Worm (Caenorhabditis elegans) whole organism, L3 larva: Measurements from ENCODE around the gene sph-1.
A peak's percentile ranks its signal among the peaks of the same experiment; 100 is the strongest.

Experiments used
- R02D3.7 ChIP-seq: fragments of 150-350 bp; optimal IDR thresholded peaks from 2 replicates; lab custom pipeline; 2014; ENCODE audit warnings: missing biosample characterization, missing genetic modification characterization
- ama-1 ChIP-seq: fragments of 150-350 bp; optimal IDR thresholded peaks from 2 replicates; lab custom pipeline; 2018
- ceh-16 ChIP-seq: sonication (generic microtip); optimal IDR thresholded peaks from 2 replicates; lab custom pipeline; 2017; ENCODE audit warnings: missing biosample characterization, missing genetic modification characterization
- ceh-28 ChIP-seq: fragments of 150-350 bp; optimal IDR thresholded peaks from 2 replicates; lab custom pipeline; 2014; ENCODE audit warnings: missing biosample characterization, missing genetic modification reagents, missing genetic modification characterization
- ceh-82 ChIP-seq: fragments of 150-350 bp; optimal IDR thresholded peaks from 2 replicates; lab custom pipeline; 2014; ENCODE audit warnings: missing biosample characterization, missing genetic modification characterization
- daf-12 ChIP-seq: fragments of 150-350 bp; optimal IDR thresholded peaks from 2 replicates; lab custom pipeline; 2014; ENCODE audit warnings: missing biosample characterization, missing genetic modification reagents, missing genetic modification characterization
- egl-27 ChIP-seq: sonication (generic microtip); optimal IDR thresholded peaks from 4 replicates; lab custom pipeline; 2017; ENCODE audit warnings: missing biosample characterization, missing genetic modification reagents, missing genetic modification characterization
- egl-5 ChIP-seq: fragments of 150-350 bp; optimal IDR thresholded peaks from 2 replicates; lab custom pipeline; 2017; ENCODE audit warnings: missing biosample characterization, missing genetic modification reagents, missing genetic modification characterization, inconsistent platforms
- elt-1 ChIP-seq: fragments of 150-350 bp; optimal IDR thresholded peaks from 2 replicates; lab custom pipeline; 2014; ENCODE audit warnings: missing biosample characterization, missing genetic modification characterization
- elt-2 ChIP-seq: sonication (generic microtip); optimal IDR thresholded peaks from 2 replicates; lab custom pipeline; 2016; ENCODE audit warnings: missing genetic modification reagents, mild to moderate bottlenecking, missing genetic modification characterization, missing compliant biosample characterization
- elt-3 ChIP-seq, 3 experiments: fragments of 150-350 bp in 1 of 3; sonication (generic microtip) in 2 of 3; optimal IDR thresholded peaks; 2 replicates in 2 of 3; 4 replicates in 1 of 3; lab custom pipeline; 2014 to 2017; ENCODE audit warnings: missing biosample characterization in 3 of 3, missing genetic modification characterization in 3 of 3
- eor-1 ChIP-seq, 2 experiments: fragments of 150-350 bp; optimal IDR thresholded peaks; 2 replicates each; lab custom pipeline; 2014 to 2018; ENCODE audit warnings: missing biosample characterization in 2 of 2, missing genetic modification characterization in 2 of 2
- fkh-10 ChIP-seq: sonication (generic microtip); optimal IDR thresholded peaks from 2 replicates; lab custom pipeline; 2017; ENCODE audit warnings: missing biosample characterization, missing genetic modification reagents, missing genetic modification characterization
- fkh-2 ChIP-seq: fragments of 150-350 bp; optimal IDR thresholded peaks from 2 replicates; lab custom pipeline; 2014; ENCODE audit warnings: missing biosample characterization, missing genetic modification reagents, missing genetic modification characterization
- hmg-11 ChIP-seq: sonication (generic microtip); optimal IDR thresholded peaks from 2 replicates; lab custom pipeline; 2016; ENCODE audit warnings: missing genetic modification characterization, missing compliant biosample characterization
- jun-1 ChIP-seq: fragments of 150-350 bp; optimal IDR thresholded peaks from 2 replicates; lab custom pipeline; 2014; ENCODE audit warnings: missing biosample characterization, missing genetic modification reagents, missing genetic modification characterization
- lin-39 ChIP-seq: fragments of 150-350 bp; optimal IDR thresholded peaks from 2 replicates; lab custom pipeline; 2018; ENCODE audit warnings: missing biosample characterization, missing genetic modification reagents, missing genetic modification characterization
- lsy-12 ChIP-seq: sonication (generic microtip); optimal IDR thresholded peaks from 2 replicates; lab custom pipeline; 2016; ENCODE audit warnings: mild to moderate bottlenecking, missing genetic modification characterization, missing compliant biosample characterization
- mdl-1 ChIP-seq: fragments of 150-350 bp; optimal IDR thresholded peaks from 2 replicates; lab custom pipeline; 2014; ENCODE audit warnings: missing biosample characterization, missing genetic modification characterization
- mml-1 ChIP-seq: fragments of 150-350 bp; sonication (generic microtip); optimal IDR thresholded peaks from 3 replicates; lab custom pipeline; 2014; ENCODE audit warnings: missing biosample characterization, missing genetic modification characterization
- nfya-1 ChIP-seq: sonication (generic microtip); optimal IDR thresholded peaks from 2 replicates; lab custom pipeline; 2017; ENCODE audit warnings: missing genetic modification characterization, mild to moderate bottlenecking, missing compliant biosample characterization, antibody characterized with exemption, moderate library complexity; ENCODE audit not compliant: insufficient read depth
- nhr-11 ChIP-seq: fragments of 150-350 bp; optimal IDR thresholded peaks from 2 replicates; lab custom pipeline; 2014; ENCODE audit warnings: missing biosample characterization, missing genetic modification characterization
- nhr-23 ChIP-seq: fragments of 150-350 bp; optimal IDR thresholded peaks from 2 replicates; lab custom pipeline; 2014; ENCODE audit warnings: missing biosample characterization, missing genetic modification reagents, missing genetic modification characterization
- nhr-237 ChIP-seq: fragments of 150-350 bp; optimal IDR thresholded peaks from 2 replicates; lab custom pipeline; 2014; ENCODE audit warnings: missing biosample characterization, missing genetic modification characterization
- nhr-25 ChIP-seq: sonication (generic microtip); optimal IDR thresholded peaks from 2 replicates; lab custom pipeline; 2017; ENCODE audit warnings: missing biosample characterization, missing genetic modification characterization
- nhr-77 ChIP-seq: fragments of 150-350 bp; optimal IDR thresholded peaks from 2 replicates; lab custom pipeline; 2014; ENCODE audit warnings: missing biosample characterization, missing genetic modification characterization
- pha-4 ChIP-seq: fragments of 150-350 bp; optimal IDR thresholded peaks from 2 replicates; lab custom pipeline; 2014; ENCODE audit warnings: missing biosample characterization, missing genetic modification reagents, missing genetic modification characterization
- pqm-1 ChIP-seq: fragments of 150-350 bp; optimal IDR thresholded peaks from 2 replicates; lab custom pipeline; 2017; ENCODE audit warnings: missing biosample characterization, missing genetic modification characterization, inconsistent platforms
- sea-2 ChIP-seq: fragments of 150-350 bp; sonication (generic microtip); optimal IDR thresholded peaks from 4 replicates; lab custom pipeline; 2014; ENCODE audit warnings: missing biosample characterization, missing genetic modification reagents, missing genetic modification characterization
- snpc-4 ChIP-seq: fragments of 150-350 bp; optimal IDR thresholded peaks from 2 replicates; lab custom pipeline; 2014; ENCODE audit warnings: missing biosample characterization, missing genetic modification characterization
- tbx-2 ChIP-seq: sonication (generic microtip); optimal IDR thresholded peaks from 2 replicates; lab custom pipeline; 2016; ENCODE audit warnings: mild to moderate bottlenecking, missing genetic modification characterization, missing compliant biosample characterization
- unc-39 ChIP-seq: sonication (generic microtip); optimal IDR thresholded peaks from 4 replicates; lab custom pipeline; 2017; ENCODE audit warnings: missing biosample characterization, missing genetic modification characterization
- zag-1 ChIP-seq: fragments of 150-350 bp; optimal IDR thresholded peaks from 2 replicates; lab custom pipeline; 2014; ENCODE audit warnings: missing biosample characterization, missing genetic modification characterization
- ztf-11 ChIP-seq: fragments of 150-350 bp; optimal IDR thresholded peaks from 2 replicates; lab custom pipeline; 2014; ENCODE audit warnings: missing biosample characterization, missing genetic modification characterization

sph-1 gene

ce11 chrIV:8181404-8181803 lies 48.0 kb upstream of the sph-1 start:
- TF ChIP-seq fkh-2 (no peak), mml-1 (tag; lab: Kevin White, UChicago) (no peak), nfya-1 (peak; percentile 27), fkh-10 (GFP tag; lab: Kevin White, UChicago) (peak; percentile 80), elt-2 (tag; lab: Kevin White, UChicago) (no peak)

- TF ChIP-seq elt-3 (tag; optimal IDR thresholded peaks at IDR 0.05; lab: Kevin White, UChicago) (no peak), eor-1 (tag; optimal IDR thresholded peaks at IDR 0.05; lab: Kevin White, UChicago) (no peak), lsy-12 (tag; lab: Kevin White, UChicago) (no peak), nhr-11 (tag; lab: Kevin White, UChicago) (no peak), elt-1 (tag; lab: Kevin White, UChicago) (peak; percentile 82)
Observed at ce11 chrIV:8175686-8176532, 42.6 kb upstream of the sph-1 start, which contains the start of gene pct-1. Gene pct-1, plus strand, starts transcription at chrIV:8176482.

ce11 chrIV:8174792-8175191 lies 41.4 kb upstream of the sph-1 start:
- no peak for TF ChIP-seq nfya-1
- TF ChIP-seq pqm-1 (tag; lab: Kevin White, UChicago): peak; percentile 41
- peak; percentile 80 for TF ChIP-seq elt-2 (tag; lab: Kevin White, UChicago)

ce11 chrIV:8173610-8174009 lies 40.3 kb upstream of the sph-1 start:
- TF ChIP-seq elt-3 (tag; optimal IDR thresholded peaks at IDR 0.05; lab: Kevin White, UChicago) (no peak), tbx-2 (tag; lab: Kevin White, UChicago) (no peak), ztf-11 (tag; lab: Kevin White, UChicago) (no peak), zag-1 (tag; lab: Kevin White, UChicago) (no peak), nhr-25 (tag; lab: Kevin White, UChicago) (no peak), ceh-82 (tag; lab: Kevin White, UChicago) (no peak), jun-1 (tag; lab: Kevin White, UChicago) (no peak), elt-1 (tag; lab: Kevin White, UChicago) (no peak), egl-27 (tag; lab: Kevin White, UChicago) (no peak), lin-39 (tag; lab: Kevin White, UChicago) (no peak), egl-5 (tag; lab: Kevin White, UChicago) (no peak), ceh-16 (tag; lab: Kevin White, UChicago) (no peak), pha-4 (tag; lab: Kevin White, UChicago) (no peak), nhr-237 (tag; lab: Kevin White, UChicago) (no peak), ama-1 (lab: Kevin White, UChicago) (no peak), elt-2 (tag; lab: Kevin White, UChicago) (no peak)

- TF ChIP-seq daf-12 (tag; lab: Kevin White, UChicago) (no peak), nhr-25 (tag; lab: Kevin White, UChicago) (peak; percentile 21), ceh-16 (tag; lab: Kevin White, UChicago) (no peak), mdl-1 (no peak), lsy-12 (tag; lab: Kevin White, UChicago) (no peak)
Observed at ce11 chrIV:8171376-8171775, 38.0 kb upstream of the sph-1 start.

- no peak for TF ChIP-seq hmg-11 (tag; lab: Kevin White, UChicago)
- TF ChIP-seq pha-4 (tag; lab: Kevin White, UChicago): peak; percentile 89
- peak; percentile 79 for TF ChIP-seq nhr-25 (tag; lab: Kevin White, UChicago)
- no peak for TF ChIP-seq daf-12 (tag; lab: Kevin White, UChicago)
- TF ChIP-seq fkh-2: no peak
- TF ChIP-seq ztf-11 (tag; lab: Kevin White, UChicago): no peak
- no peak for TF ChIP-seq R02D3.7 (tag; lab: Kevin White, UChicago)
- no peak for TF ChIP-seq unc-39
- peak; percentile 62 for TF ChIP-seq ceh-28
- TF ChIP-seq nhr-77: no peak
- TF ChIP-seq pqm-1 (tag; lab: Kevin White, UChicago): no peak
- no peak for TF ChIP-seq sea-2 (GFP tag; lab: Kevin White, UChicago)
- TF ChIP-seq nhr-23 (tag; lab: Kevin White, UChicago): peak; percentile 90
- TF ChIP-seq nhr-11 (tag; lab: Kevin White, UChicago): no peak
- no peak for TF ChIP-seq mml-1 (tag; lab: Kevin White, UChicago)
- no peak for TF ChIP-seq snpc-4 (tag; lab: Kevin White, UChicago)
Observed at ce11 chrIV:8170264-8170663, 36.9 kb upstream of the sph-1 start.
